Fruit fly (Drosophila melanogaster): ENCODE results near the gene RpL5.

RpL5 gene

dm6 chr2L:22536488-22537041 is at the start of gene RpL5:
Gene RpL5, minus strand, starts transcription at chr2L:22536884.
- TF ChIP-seq cic (GFP tag; optimal IDR thresholded peaks at IDR 0.05) (no peak), CG7045 (GFP tag; optimal IDR thresholded peaks at IDR 0.05) (no peak), ovo (GFP tag; optimal IDR thresholded peaks at IDR 0.05) (peak; percentile 20), CG11617 (GFP tag; optimal IDR thresholded peaks at IDR 0.05) (peak; percentile 27), CG7101 (tag; optimal IDR thresholded peaks at IDR 0.05) (peak; percentile 63), Hr96 (GFP tag; optimal IDR thresholded peaks at IDR 0.05) (no peak), Crg-1 (GFP tag; optimal IDR thresholded peaks at IDR 0.05) (no peak), CG12768 (GFP tag; optimal IDR thresholded peaks at IDR 0.05) (peak; percentile 4), CG33017 (tag; optimal IDR thresholded peaks at IDR 0.05) (no peak), pad (GFP tag; optimal IDR thresholded peaks at IDR 0.05) (peak; percentile 21), tj (GFP tag; optimal IDR thresholded peaks at IDR 0.05) (no peak), Clk (GFP tag; optimal IDR thresholded peaks at IDR 0.05) (no peak), kay (GFP tag; ENCODE audit: borderline replicate concordance) (no peak), bab1 (GFP tag; optimal IDR thresholded peaks at IDR 0.05) (peak; percentile 80), CG5204 (GFP tag; optimal IDR thresholded peaks at IDR 0.05) (peak; percentile 45), CG1620 (GFP tag; optimal IDR thresholded peaks at IDR 0.05) (peak; percentile 39), Mnt (GFP tag; optimal IDR thresholded peaks at IDR 0.05) (peak; percentile 48), cnc (optimal IDR thresholded peaks at IDR 0.05) (no peak), CG14711 (tag; optimal IDR thresholded peaks at IDR 0.05) (peak; percentile 15), toe (GFP tag; optimal IDR thresholded peaks at IDR 0.05) (peak; percentile 22)

- TF ChIP-seq kay (GFP tag; ENCODE audit: borderline replicate concordance) (peak; percentile 58), Mnt (GFP tag; optimal IDR thresholded peaks at IDR 0.05) (no peak)
These were observed 42.4 kb upstream of the RpL5 start, which contains the start of gene Slmap for dm6 chr2L:22578920-22579548. Gene Slmap, plus strand, starts transcription at chr2L:22579072.

dm6 chr2L:22577875-22578274 is 41.2 kb upstream of the RpL5 start:
- TF ChIP-seq Mnt (GFP tag; optimal IDR thresholded peaks at IDR 0.05) = no peak
- no peak for TF ChIP-seq CG1620 (GFP tag; optimal IDR thresholded peaks at IDR 0.05)
- no peak for TF ChIP-seq CG7045 (GFP tag; optimal IDR thresholded peaks at IDR 0.05)
- TF ChIP-seq tj (GFP tag; optimal IDR thresholded peaks at IDR 0.05) = no peak
- TF ChIP-seq cnc (optimal IDR thresholded peaks at IDR 0.05) = no peak
- no peak for TF ChIP-seq CG14711 (tag; optimal IDR thresholded peaks at IDR 0.05)
- TF ChIP-seq Crg-1 (GFP tag; optimal IDR thresholded peaks at IDR 0.05) = no peak

- no peak for TF ChIP-seq Hr96 (GFP tag; optimal IDR thresholded peaks at IDR 0.05)
- no peak for TF ChIP-seq Clk (GFP tag; optimal IDR thresholded peaks at IDR 0.05)
- no peak for TF ChIP-seq CG33017 (tag; optimal IDR thresholded peaks at IDR 0.05)
- TF ChIP-seq kay (GFP tag; ENCODE audit: borderline replicate concordance) = no peak
- TF ChIP-seq CG5204 (GFP tag; optimal IDR thresholded peaks at IDR 0.05) = no peak
- no peak for TF ChIP-seq pad (GFP tag; optimal IDR thresholded peaks at IDR 0.05)
- no peak for TF ChIP-seq ovo (GFP tag; optimal IDR thresholded peaks at IDR 0.05)
- no peak for TF ChIP-seq cnc (optimal IDR thresholded peaks at IDR 0.05)
- TF ChIP-seq tj (GFP tag; optimal IDR thresholded peaks at IDR 0.05) = no peak
- TF ChIP-seq CG1620 (GFP tag; optimal IDR thresholded peaks at IDR 0.05) = no peak
- no peak for TF ChIP-seq Crg-1 (GFP tag; optimal IDR thresholded peaks at IDR 0.05)
- no peak for TF ChIP-seq CG11617 (GFP tag; optimal IDR thresholded peaks at IDR 0.05)
- no peak for TF ChIP-seq CG7045 (GFP tag; optimal IDR thresholded peaks at IDR 0.05)
- no peak for TF ChIP-seq Mnt (GFP tag; optimal IDR thresholded peaks at IDR 0.05)
- TF ChIP-seq CG14711 (tag; optimal IDR thresholded peaks at IDR 0.05) = no peak
- TF ChIP-seq bab1 (GFP tag; optimal IDR thresholded peaks at IDR 0.05) = no peak
- TF ChIP-seq cic (GFP tag; optimal IDR thresholded peaks at IDR 0.05) = no peak
These were observed 38.7 kb upstream of the RpL5 start for dm6 chr2L:22575346-22575745.

dm6 chr2L:22574314-22574713 is 37.6 kb upstream of the RpL5 start:
- no peak for TF ChIP-seq cnc (optimal IDR thresholded peaks at IDR 0.05)
- TF ChIP-seq Hr96 (GFP tag; optimal IDR thresholded peaks at IDR 0.05) = no peak
- TF ChIP-seq cic (GFP tag; optimal IDR thresholded peaks at IDR 0.05) = no peak
- no peak for TF ChIP-seq CG33017 (tag; optimal IDR thresholded peaks at IDR 0.05)
- no peak for TF ChIP-seq Crg-1 (GFP tag; optimal IDR thresholded peaks at IDR 0.05)
- TF ChIP-seq toe (GFP tag; optimal IDR thresholded peaks at IDR 0.05) = no peak
- no peak for TF ChIP-seq Clk (GFP tag; optimal IDR thresholded peaks at IDR 0.05)
- no peak for TF ChIP-seq bab1 (GFP tag; optimal IDR thresholded peaks at IDR 0.05)

- TF ChIP-seq Mnt (GFP tag; optimal IDR thresholded peaks at IDR 0.05) (no peak), CG14711 (tag; optimal IDR thresholded peaks at IDR 0.05) (no peak), ovo (GFP tag; optimal IDR thresholded peaks at IDR 0.05) (no peak), Clk (GFP tag; optimal IDR thresholded peaks at IDR 0.05) (no peak), Hr96 (GFP tag; optimal IDR thresholded peaks at IDR 0.05) (no peak), bab1 (GFP tag; optimal IDR thresholded peaks at IDR 0.05) (no peak), cnc (optimal IDR thresholded peaks at IDR 0.05) (no peak), pad (GFP tag; optimal IDR thresholded peaks at IDR 0.05) (no peak), CG7045 (GFP tag; optimal IDR thresholded peaks at IDR 0.05) (no peak)
These were observed 33.4 kb upstream of the RpL5 start for dm6 chr2L:22570066-22570465.

dm6 chr2L:22569530-22569929 is 32.8 kb upstream of the RpL5 start:
- TF ChIP-seq pad (GFP tag; optimal IDR thresholded peaks at IDR 0.05) (no peak), Crg-1 (GFP tag; optimal IDR thresholded peaks at IDR 0.05) (no peak), toe (GFP tag; optimal IDR thresholded peaks at IDR 0.05) (no peak)

Measured in whole organism, adult.